Worm (Caenorhabditis elegans): ENCODE measurements around the gene Y6G8.5.

DNA sequence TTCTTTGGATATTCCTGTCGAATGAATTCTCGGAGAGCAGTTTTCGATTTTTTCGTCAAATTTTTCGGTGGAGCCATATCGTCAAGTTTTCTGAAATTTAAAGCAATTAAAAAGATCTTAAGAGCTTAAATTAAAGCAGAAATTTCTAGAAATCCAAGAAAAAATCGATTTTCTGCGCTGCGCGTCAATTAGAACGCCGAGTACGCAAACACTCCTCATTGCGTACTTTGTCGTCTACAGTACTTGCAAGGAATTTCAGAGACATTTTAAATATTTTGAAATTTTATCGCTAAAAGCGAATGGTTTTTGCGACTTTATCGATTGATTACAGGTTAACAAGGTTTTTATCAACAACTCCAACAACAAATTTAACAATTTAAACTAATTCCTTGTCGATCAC, 39.7 kb upstream of the Y6G8.5 start:
- TF ChIP-seq dao-5 (tag; optimal IDR thresholded peaks at IDR 0.05) (no peak), him-1 (tag; optimal IDR thresholded peaks at IDR 0.05) (no peak), W03F9.2 (tag; optimal IDR thresholded peaks at IDR 0.05) (no peak)
